Worm (Caenorhabditis elegans): ENCODE data around the gene C36C9.4.

Gene C36C9.4

DNA sequence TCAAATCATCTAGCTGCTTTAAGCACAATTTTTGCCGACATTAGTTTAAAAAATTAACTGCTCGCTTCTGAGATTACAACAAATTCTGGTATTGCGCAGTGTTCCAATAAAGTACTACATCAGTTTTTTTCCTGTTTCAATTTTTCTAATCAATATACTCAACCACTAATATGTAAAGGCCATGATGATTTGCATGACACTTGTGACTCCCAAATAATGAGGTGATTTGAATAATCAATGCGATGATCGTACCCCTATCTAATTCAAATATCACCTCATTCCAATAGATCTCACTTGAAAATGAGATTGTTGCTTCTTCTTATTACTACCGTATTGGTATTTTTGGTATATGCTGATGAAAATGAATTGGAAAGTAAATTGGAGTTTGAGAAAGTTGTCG, 30.3 kb upstream of the C36C9.4 start, which contains the start of gene F07G6.2:
TSS of gene F07G6.2 (plus strand) at position 301 of the 400 bp plus-strand sequence.
- no peak for TF ChIP-seq elt-3 (tag; optimal IDR thresholded peaks at IDR 0.05)
- no peak for TF ChIP-seq unc-62 (GFP tag; optimal IDR thresholded peaks at IDR 0.05)
- TF ChIP-seq C16A3.4 (tag; optimal IDR thresholded peaks at IDR 0.05) = no peak
- no peak for TF ChIP-seq skn-1 (tag; optimal IDR thresholded peaks at IDR 0.05)
- TF ChIP-seq fkh-10 (GFP tag; optimal IDR thresholded peaks at IDR 0.05) = no peak
- no peak for TF ChIP-seq nhr-77 (tag; optimal IDR thresholded peaks at IDR 0.05)
- no peak for TF ChIP-seq ztf-11 (tag; optimal IDR thresholded peaks at IDR 0.05)
- no peak for TF ChIP-seq unc-130 (tag; optimal IDR thresholded peaks at IDR 0.05)
- TF ChIP-seq nhr-47 (tag; optimal IDR thresholded peaks at IDR 0.05) = no peak

DNA sequence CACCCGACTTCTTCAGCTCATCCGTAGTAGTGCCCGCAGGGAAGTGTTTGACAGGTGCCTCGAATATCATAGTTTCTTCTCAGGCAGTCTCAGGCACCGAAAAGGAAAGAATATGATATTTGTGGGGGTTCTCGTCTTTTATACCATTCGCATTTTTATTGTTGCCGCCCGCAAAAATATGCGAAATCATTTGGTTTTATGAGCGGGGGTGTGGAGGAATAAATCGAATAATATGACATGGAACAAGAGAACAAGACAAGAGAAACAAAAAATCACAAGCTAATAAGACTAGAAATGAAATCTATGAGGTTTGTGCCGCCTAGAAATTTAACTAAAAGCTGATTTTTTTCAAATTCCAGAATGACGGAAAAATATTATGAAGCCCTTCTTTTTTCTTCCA, 23.6 kb upstream of the C36C9.4 start, which contains the start of gene F07G6.8:
TSS of gene F07G6.8 (minus strand) at position 101 of the 400 bp plus-strand sequence.
- TF ChIP-seq nhr-19 (GFP tag; conservative IDR thresholded peaks at IDR 0.05) (no peak), rnt-1 (tag; optimal IDR thresholded peaks at IDR 0.05) (no peak), mdl-1 (tag; optimal IDR thresholded peaks at IDR 0.05) (no peak), dsc-1 (tag; optimal IDR thresholded peaks at IDR 0.05) (no peak), dpl-1 (GFP tag; optimal IDR thresholded peaks at IDR 0.05) (no peak), xbp-1 (tag; optimal IDR thresholded peaks at IDR 0.05) (no peak), Y116A8C.19 (tag; optimal IDR thresholded peaks at IDR 0.05; ENCODE audit: borderline replicate concordance) (no peak), ceh-90 (tag; optimal IDR thresholded peaks at IDR 0.05) (no peak), aly-2 (tag; optimal IDR thresholded peaks at IDR 0.05) (no peak), zip-4 (GFP tag; optimal IDR thresholded peaks at IDR 0.05) (no peak), sox-4 (tag; optimal IDR thresholded peaks at IDR 0.05) (no peak)

DNA sequence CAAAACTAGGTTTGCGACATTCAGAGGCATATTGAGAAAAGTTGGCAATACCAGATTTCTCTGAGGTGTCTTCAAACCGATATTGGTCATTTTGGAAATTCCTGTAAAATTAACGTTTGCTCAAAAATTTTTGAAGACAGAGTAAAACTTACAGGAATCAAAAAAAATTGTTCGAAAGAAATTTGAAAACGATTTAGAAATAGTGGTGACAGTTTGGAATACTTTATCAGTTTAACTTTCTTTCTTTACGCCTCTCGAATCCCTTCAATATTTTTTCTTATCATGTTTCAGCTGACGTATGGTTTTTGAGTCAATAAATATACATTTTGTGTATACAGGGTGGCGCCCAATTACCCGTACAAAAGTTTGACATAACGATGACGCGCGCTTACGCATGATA, 21.7 kb upstream of the C36C9.4 start, which contains the start of gene fbxa-53:
TSS of gene fbxa-53 (minus strand) at position 101 of the 400 bp plus-strand sequence.
- TF ChIP-seq C16A3.4 (tag; optimal IDR thresholded peaks at IDR 0.05) (no peak), nhr-76 (tag; optimal IDR thresholded peaks at IDR 0.05) (no peak), fkh-10 (GFP tag; optimal IDR thresholded peaks at IDR 0.05) (no peak), ztf-11 (tag; optimal IDR thresholded peaks at IDR 0.05) (no peak), lin-39 (tag; optimal IDR thresholded peaks at IDR 0.05) (no peak), mep-1 (tag; optimal IDR thresholded peaks at IDR 0.05) (no peak), fos-1 (tag; optimal IDR thresholded peaks at IDR 0.05) (no peak), blmp-1 (tag; optimal IDR thresholded peaks at IDR 0.05) (no peak), efl-1 (optimal IDR thresholded peaks at IDR 0.05) (no peak), efl-1 (GFP tag; optimal IDR thresholded peaks at IDR 0.05 in 1 of 2) (no peak), fkh-8 (tag; optimal IDR thresholded peaks at IDR 0.05) (no peak), dsc-1 (tag; optimal IDR thresholded peaks at IDR 0.05) (no peak), ama-1 (optimal IDR thresholded peaks at IDR 0.05) (no peak), unc-62 (GFP tag; optimal IDR thresholded peaks at IDR 0.05) (no peak), ceh-90 (tag; optimal IDR thresholded peaks at IDR 0.05) (no peak)

DNA sequence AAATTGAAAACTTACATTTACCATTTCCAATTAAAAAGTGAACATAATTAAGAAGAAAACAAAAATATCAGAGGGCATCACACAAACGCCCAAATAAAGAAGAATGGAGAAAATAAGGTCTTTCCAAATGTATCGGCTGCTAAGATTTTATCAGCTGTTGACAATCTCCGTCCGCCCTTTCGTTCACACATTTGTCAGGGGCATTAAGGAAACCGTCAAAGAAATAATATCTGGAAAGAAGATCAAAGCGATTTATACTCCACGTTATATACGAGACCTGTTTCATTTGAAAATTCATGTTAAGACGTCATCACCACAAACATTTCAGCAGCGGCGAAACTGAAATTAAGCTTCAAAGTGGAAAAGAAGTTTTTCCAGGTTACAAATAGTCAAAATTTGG, 15.8 kb upstream of the C36C9.4 start, which contains the start of gene fbxa-52:
TSS of gene fbxa-52 (minus strand) at position 101 of the 400 bp plus-strand sequence.
- TF ChIP-seq mep-1 (tag; optimal IDR thresholded peaks at IDR 0.05) = no peak
- TF ChIP-seq pqm-1 (tag; optimal IDR thresholded peaks at IDR 0.05) = no peak
- TF ChIP-seq lir-3 (tag; optimal IDR thresholded peaks at IDR 0.05; ENCODE audit: poor library complexity) = no peak
- no peak for TF ChIP-seq hlh-17 (GFP tag; optimal IDR thresholded peaks at IDR 0.05; ENCODE audit: borderline replicate concordance)
- TF ChIP-seq skn-1 (tag; optimal IDR thresholded peaks at IDR 0.05) = no peak
- TF ChIP-seq ztf-11 (tag; optimal IDR thresholded peaks at IDR 0.05) = no peak
- TF ChIP-seq nhr-71 (tag; optimal IDR thresholded peaks at IDR 0.05) = no peak
- TF ChIP-seq efl-3 (GFP tag; optimal IDR thresholded peaks at IDR 0.05) = no peak
- TF ChIP-seq aha-1 (tag; optimal IDR thresholded peaks at IDR 0.05) = no peak
- no peak for TF ChIP-seq lin-15B (tag; optimal IDR thresholded peaks at IDR 0.05)
- no peak for TF ChIP-seq nhr-19 (GFP tag; conservative IDR thresholded peaks at IDR 0.05)
- no peak for TF ChIP-seq ztf-4 (tag; optimal IDR thresholded peaks at IDR 0.05)
- no peak for TF ChIP-seq alr-1 (tag; optimal IDR thresholded peaks at IDR 0.05; ENCODE audit: borderline replicate concordance)
- TF ChIP-seq ces-1 (GFP tag; optimal IDR thresholded peaks at IDR 0.05) = no peak
- no peak for TF ChIP-seq egl-27 (tag; optimal IDR thresholded peaks at IDR 0.05)
- no peak for TF ChIP-seq ceh-82 (tag; optimal IDR thresholded peaks at IDR 0.05)
- TF ChIP-seq jun-1 (tag; optimal IDR thresholded peaks at IDR 0.05) = no peak
- no peak for TF ChIP-seq egl-13 (tag; optimal IDR thresholded peaks at IDR 0.05)

All from whole organism, L1 larva.